Worm (Caenorhabditis elegans): ENCODE data around the gene Y51H4A.936.
"Not testable (repeated sequence)": the region's sequence is repeated elsewhere in the genome, so short reads cannot be mapped to it uniquely, and the experiment has no call there.

The Y51H4A.936 gene

DNA sequence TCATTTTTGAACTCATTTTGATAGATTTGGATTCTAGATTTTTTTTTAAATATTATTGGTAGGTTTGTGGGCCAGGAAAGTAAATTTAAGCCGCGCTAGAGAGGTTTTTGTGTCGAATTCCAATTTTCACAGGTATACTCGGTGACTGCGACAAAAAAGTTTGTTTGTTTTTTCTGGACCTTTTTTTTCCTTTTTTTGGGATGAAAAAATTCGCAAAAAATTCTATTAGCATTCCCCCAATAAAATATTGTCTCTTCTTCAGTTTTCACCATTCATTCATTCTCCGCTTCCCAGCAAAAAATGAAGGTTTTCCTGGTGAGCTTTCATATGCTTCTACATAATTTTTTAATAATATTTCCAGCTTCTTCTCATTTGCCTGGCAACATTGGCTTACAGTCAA is at the start of gene Y51H4A.936:
TSS of gene Y51H4A.936 (plus strand) at position 301 of the 400 bp plus-strand sequence.
- TF ChIP-seq lin-32 (GFP tag; optimal IDR thresholded peaks at IDR 0.05) (no peak), ceh-43 (GFP tag; optimal IDR thresholded peaks at IDR 0.05) (no peak), tbx-8 (GFP tag; optimal IDR thresholded peaks at IDR 0.05) (no peak), cnd-1 (tag; optimal IDR thresholded peaks at IDR 0.05) (no peak), unc-120 (tag; optimal IDR thresholded peaks at IDR 0.05; ENCODE audit: poor library complexity, severe bottlenecking) (no peak), mep-1 (tag; optimal IDR thresholded peaks at IDR 0.05) (no peak), elt-1 (tag; optimal IDR thresholded peaks at IDR 0.05; ENCODE audit: borderline replicate concordance, insufficient read depth) (no peak), sptf-1 (tag; optimal IDR thresholded peaks at IDR 0.05) (no peak), nhr-237 (tag; optimal IDR thresholded peaks at IDR 0.05) (no peak), mab-5 (tag; optimal IDR thresholded peaks at IDR 0.05) (no peak), ztf-11 (tag; optimal IDR thresholded peaks at IDR 0.05) (no peak), nhr-76 (tag; optimal IDR thresholded peaks at IDR 0.05) (no peak), ceh-83 (GFP tag; optimal IDR thresholded peaks at IDR 0.05) (no peak), ceh-39 (tag; optimal IDR thresholded peaks at IDR 0.05) (no peak), zip-8 (tag; optimal IDR thresholded peaks at IDR 0.05) (no peak), elt-3 (tag; optimal IDR thresholded peaks at IDR 0.05) (no peak), mls-2 (tag; optimal IDR thresholded peaks at IDR 0.05) (no peak)

ce11 chrIV:16601599-16601998 is 27.6 kb upstream of the Y51H4A.936 start:
- TF ChIP-seq elt-1 (tag; optimal IDR thresholded peaks at IDR 0.05; ENCODE audit: borderline replicate concordance, insufficient read depth): no peak

DNA sequence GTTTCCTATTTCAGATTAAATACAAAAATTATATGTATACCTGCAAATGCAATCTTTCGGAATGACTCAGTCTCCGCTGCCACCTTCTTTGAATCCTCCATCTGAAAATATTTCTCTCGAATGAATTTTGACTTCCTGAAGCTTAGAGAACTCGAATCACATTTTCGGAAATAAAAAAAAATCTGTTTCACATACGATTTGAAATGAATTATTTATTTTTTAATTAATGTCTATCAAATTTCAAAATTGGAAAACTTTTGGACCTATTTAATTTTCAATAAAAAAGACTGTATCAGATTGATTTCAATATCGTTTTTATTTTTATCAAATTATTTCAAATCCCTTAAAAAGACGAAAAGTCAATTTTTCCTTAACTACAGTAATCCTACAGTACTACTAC is 26.5 kb upstream of the Y51H4A.936 start, which contains the start of gene col-137:
TSS of gene col-137 (minus strand) at position 101 of the 400 bp plus-strand sequence.
- no peak for TF ChIP-seq nhr-237 (tag; optimal IDR thresholded peaks at IDR 0.05)
- no peak for TF ChIP-seq elt-1 (tag; optimal IDR thresholded peaks at IDR 0.05; ENCODE audit: borderline replicate concordance, insufficient read depth)
- no peak for TF ChIP-seq unc-62 (GFP tag; optimal IDR thresholded peaks at IDR 0.05)
- TF ChIP-seq snpc-4 (tag; optimal IDR thresholded peaks at IDR 0.05): no peak
- no peak for TF ChIP-seq tbx-8 (GFP tag; optimal IDR thresholded peaks at IDR 0.05)
- TF ChIP-seq mep-1 (tag; optimal IDR thresholded peaks at IDR 0.05): no peak
- no peak for TF ChIP-seq sem-2 (GFP tag; optimal IDR thresholded peaks at IDR 0.05)
- no peak for TF ChIP-seq elt-3 (tag; optimal IDR thresholded peaks at IDR 0.05)
- no peak for TF ChIP-seq mab-5 (tag; optimal IDR thresholded peaks at IDR 0.05)

DNA sequence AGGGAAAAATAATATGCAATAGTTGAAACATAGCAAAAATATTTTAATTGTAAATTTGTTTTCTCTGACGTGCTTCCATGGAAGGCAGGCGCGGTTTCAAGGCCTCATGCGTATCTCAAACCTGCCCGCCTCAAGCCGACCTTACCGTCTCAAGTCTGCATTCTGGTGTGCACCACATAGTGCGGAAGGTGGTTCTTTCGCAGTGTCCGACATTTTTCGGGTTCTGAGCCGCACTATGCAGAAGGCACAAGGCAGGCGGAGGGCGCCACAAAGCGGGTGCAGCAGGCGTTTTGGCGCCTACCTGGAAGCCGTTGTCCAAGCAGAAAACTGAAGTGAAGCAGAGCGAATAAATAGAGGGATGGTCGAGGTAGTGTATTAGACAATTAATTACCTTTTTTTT is 6.7 kb upstream of the Y51H4A.936 start:
- TF ChIP-seq snpc-4 (tag; optimal IDR thresholded peaks at IDR 0.05) (no peak), M03D4.4 (tag; optimal IDR thresholded peaks at IDR 0.05) (no peak), ham-2 (GFP tag; optimal IDR thresholded peaks at IDR 0.05) (no peak), ceh-43 (GFP tag; optimal IDR thresholded peaks at IDR 0.05) (no peak), nhr-76 (tag; optimal IDR thresholded peaks at IDR 0.05) (no peak)

- TF ChIP-seq nhr-237 (tag; optimal IDR thresholded peaks at IDR 0.05); blmp-1 (tag; optimal IDR thresholded peaks at IDR 0.05); drap-1 (GFP tag; optimal IDR thresholded peaks at IDR 0.05): not testable (repeated sequence)
Observed at ce11 chrIV:16625909-16626308, 3.3 kb upstream of the Y51H4A.936 start, which contains the start of gene fip-7. fip-7 (plus strand) TSS chrIV:16626209.

- TF ChIP-seq blmp-1 (tag; optimal IDR thresholded peaks at IDR 0.05): no peak
- no peak for TF ChIP-seq lin-32 (GFP tag; optimal IDR thresholded peaks at IDR 0.05)
Observed at ce11 chrIV:16627676-16628075, 1.5 kb upstream of the Y51H4A.936 start, which contains the start of gene fipr-28. fipr-28 (plus strand) TSS chrIV:16627976.

- no peak for TF ChIP-seq ceh-43 (GFP tag; optimal IDR thresholded peaks at IDR 0.05)
- no peak for TF ChIP-seq ceh-39 (tag; optimal IDR thresholded peaks at IDR 0.05)
- no peak for TF ChIP-seq mep-1 (tag; optimal IDR thresholded peaks at IDR 0.05)
- TF ChIP-seq zip-8 (tag; optimal IDR thresholded peaks at IDR 0.05): no peak
- TF ChIP-seq sem-2 (GFP tag; optimal IDR thresholded peaks at IDR 0.05): no peak
- TF ChIP-seq nhr-12 (tag; optimal IDR thresholded peaks at IDR 0.05): no peak
- no peak for TF ChIP-seq elt-3 (tag; optimal IDR thresholded peaks at IDR 0.05)
- TF ChIP-seq bed-3 (GFP tag; optimal IDR thresholded peaks at IDR 0.05): no peak
- TF ChIP-seq ces-1 (GFP tag; optimal IDR thresholded peaks at IDR 0.05): no peak
- TF ChIP-seq M03D4.4 (tag; optimal IDR thresholded peaks at IDR 0.05): no peak
- no peak for TF ChIP-seq nhr-237 (tag; optimal IDR thresholded peaks at IDR 0.05)
- no peak for TF ChIP-seq nhr-2 (tag; optimal IDR thresholded peaks at IDR 0.05)
- no peak for TF ChIP-seq mab-5 (tag; optimal IDR thresholded peaks at IDR 0.05)
- no peak for TF ChIP-seq ham-2 (GFP tag; optimal IDR thresholded peaks at IDR 0.05)
- TF ChIP-seq flh-1 (GFP tag; optimal IDR thresholded peaks at IDR 0.05): no peak
- no peak for TF ChIP-seq blmp-1 (tag; optimal IDR thresholded peaks at IDR 0.05)
- TF ChIP-seq hlh-1 (tag; optimal IDR thresholded peaks at IDR 0.05): no peak
- no peak for TF ChIP-seq ztf-11 (tag; optimal IDR thresholded peaks at IDR 0.05)
- no peak for TF ChIP-seq snpc-4 (tag; optimal IDR thresholded peaks at IDR 0.05)
- TF ChIP-seq unc-120 (tag; optimal IDR thresholded peaks at IDR 0.05; ENCODE audit: poor library complexity, severe bottlenecking): no peak
Observed at ce11 chrIV:16629815-16630214, 625 bp downstream of the Y51H4A.936 start.
